Fruit fly (Drosophila melanogaster): ENCODE results near the gene CG13385.

The CG13385 gene

DNA sequence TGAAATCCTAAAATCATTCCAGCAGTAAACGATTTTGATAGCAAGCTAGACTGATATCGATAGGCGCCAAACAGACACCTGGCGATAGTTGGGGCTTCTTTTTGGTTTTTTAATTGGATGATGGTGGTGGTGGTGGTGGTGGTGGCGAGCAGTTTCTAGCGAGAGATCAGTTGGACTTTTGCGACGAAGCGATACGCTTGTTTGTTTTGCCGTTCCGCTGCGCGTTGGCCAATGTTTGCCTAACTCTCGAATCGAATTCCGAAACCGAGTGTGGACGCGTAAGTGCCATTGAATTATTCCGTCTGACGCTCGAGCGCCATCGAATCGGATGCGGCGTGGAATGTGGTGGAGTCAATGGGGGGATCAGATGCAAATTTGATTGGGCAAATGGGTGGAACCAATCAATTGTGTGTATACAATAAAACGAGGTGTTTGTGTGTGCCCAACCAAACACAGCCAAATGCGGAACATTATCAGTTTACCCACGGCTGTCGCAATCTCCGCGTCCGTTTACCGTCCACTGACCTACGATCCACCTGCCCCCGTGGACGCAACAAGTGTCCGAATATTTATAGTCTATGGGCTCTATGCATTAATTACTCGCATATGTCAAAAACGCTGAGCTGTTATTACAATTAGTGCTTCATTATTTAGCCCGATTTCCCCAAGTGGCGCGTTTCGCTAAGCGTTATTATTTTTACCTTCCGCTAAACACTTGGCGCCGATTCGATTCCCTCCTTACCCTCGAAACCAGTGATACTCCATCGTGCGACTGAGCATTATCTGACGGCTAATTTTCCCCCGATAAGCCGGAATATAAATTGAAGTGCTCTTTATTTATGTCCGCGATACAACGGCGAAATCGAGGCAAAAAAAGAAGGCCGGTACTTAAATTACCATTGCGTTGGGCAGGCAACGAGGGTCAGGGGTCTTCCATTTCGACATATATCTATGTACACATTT lies 25.8 kb upstream of the CG13385 start, which contains the start of gene CG17292:
TSS of gene CG17292 (plus strand) at position 91 of the 963 bp plus-strand sequence.
- TF ChIP-seq Hr96 (GFP tag; optimal IDR thresholded peaks at IDR 0.05), result no peak
- TF ChIP-seq cnc (optimal IDR thresholded peaks at IDR 0.05), result no peak
- peak; percentile 70 for TF ChIP-seq CG11617 (GFP tag; optimal IDR thresholded peaks at IDR 0.05)
- TF ChIP-seq CG7045 (GFP tag; optimal IDR thresholded peaks at IDR 0.05), result no peak
- peak; percentile 17 for TF ChIP-seq CG14711 (tag; optimal IDR thresholded peaks at IDR 0.05)
- TF ChIP-seq CG1620 (GFP tag; optimal IDR thresholded peaks at IDR 0.05), result peak; percentile 49
- peak; percentile 62 for TF ChIP-seq CG33017 (tag; optimal IDR thresholded peaks at IDR 0.05)
- peak; percentile 62 for TF ChIP-seq toe (GFP tag; optimal IDR thresholded peaks at IDR 0.05)
- TF ChIP-seq tj (GFP tag; optimal IDR thresholded peaks at IDR 0.05), result peak; percentile 72
- TF ChIP-seq pad (GFP tag; optimal IDR thresholded peaks at IDR 0.05), result peak; percentile 52
- TF ChIP-seq ovo (GFP tag; optimal IDR thresholded peaks at IDR 0.05), result peak; percentile 58
- peak; percentile 81 for TF ChIP-seq Mnt (GFP tag; optimal IDR thresholded peaks at IDR 0.05)
- peak; percentile 37 for TF ChIP-seq Crg-1 (GFP tag; optimal IDR thresholded peaks at IDR 0.05)
- TF ChIP-seq cic (GFP tag; optimal IDR thresholded peaks at IDR 0.05), result peak; percentile 90
- peak; percentile 88 for TF ChIP-seq bab1 (GFP tag; optimal IDR thresholded peaks at IDR 0.05)
- peak; percentile 79 for TF ChIP-seq CG12768 (GFP tag; optimal IDR thresholded peaks at IDR 0.05)
- no peak for TF ChIP-seq kay (GFP tag; ENCODE audit: borderline replicate concordance)
- peak; percentile 42 for TF ChIP-seq Clk (GFP tag; optimal IDR thresholded peaks at IDR 0.05)
- peak; percentile 65 for TF ChIP-seq CG7101 (tag; optimal IDR thresholded peaks at IDR 0.05)
- TF ChIP-seq CG5204 (GFP tag; optimal IDR thresholded peaks at IDR 0.05), result no peak

DNA sequence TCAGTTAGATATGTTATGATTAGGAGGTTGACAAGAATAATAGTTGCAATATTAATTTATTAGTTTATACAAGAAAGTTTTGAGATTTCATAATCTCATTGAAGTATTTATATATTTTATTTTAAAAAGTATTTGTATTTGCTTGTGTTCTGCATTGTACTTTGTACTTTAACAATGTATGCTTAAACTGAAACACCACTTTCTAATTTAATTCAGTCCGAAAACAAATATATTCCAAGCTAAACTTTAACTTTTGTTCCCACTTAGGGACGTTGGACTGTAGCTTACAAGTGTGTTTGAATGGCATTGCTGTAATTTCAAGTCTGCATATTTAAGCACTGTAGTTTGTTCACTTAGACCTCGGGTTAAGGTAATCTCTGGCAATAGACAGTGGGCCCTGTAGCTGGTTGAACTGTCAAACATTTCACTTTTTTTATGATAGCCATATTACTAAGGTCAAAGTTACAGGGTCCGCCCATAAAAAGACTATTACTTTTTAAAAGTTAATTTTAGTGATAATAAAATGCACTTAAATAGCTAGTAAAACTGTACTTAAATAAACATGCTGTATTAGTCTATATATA lies 25.0 kb upstream of the CG13385 start:
- TF ChIP-seq CG5204 (GFP tag; optimal IDR thresholded peaks at IDR 0.05), result no peak
- no peak for TF ChIP-seq CG11617 (GFP tag; optimal IDR thresholded peaks at IDR 0.05)
- TF ChIP-seq cic (GFP tag; optimal IDR thresholded peaks at IDR 0.05), result no peak
- TF ChIP-seq CG33017 (tag; optimal IDR thresholded peaks at IDR 0.05), result no peak
- peak; percentile 9 for TF ChIP-seq bab1 (GFP tag; optimal IDR thresholded peaks at IDR 0.05)
- TF ChIP-seq CG14711 (tag; optimal IDR thresholded peaks at IDR 0.05), result peak; percentile 29
- TF ChIP-seq CG12768 (GFP tag; optimal IDR thresholded peaks at IDR 0.05), result peak; percentile 64
- TF ChIP-seq tj (GFP tag; optimal IDR thresholded peaks at IDR 0.05), result no peak
- no peak for TF ChIP-seq ovo (GFP tag; optimal IDR thresholded peaks at IDR 0.05)
- TF ChIP-seq CG7045 (GFP tag; optimal IDR thresholded peaks at IDR 0.05), result no peak
- TF ChIP-seq kay (GFP tag; ENCODE audit: borderline replicate concordance), result no peak
- peak; percentile 17 for TF ChIP-seq CG7101 (tag; optimal IDR thresholded peaks at IDR 0.05)
- TF ChIP-seq Clk (GFP tag; optimal IDR thresholded peaks at IDR 0.05), result no peak
- no peak for TF ChIP-seq cnc (optimal IDR thresholded peaks at IDR 0.05)
- TF ChIP-seq Hr96 (GFP tag; optimal IDR thresholded peaks at IDR 0.05), result no peak
- no peak for TF ChIP-seq pad (GFP tag; optimal IDR thresholded peaks at IDR 0.05)
- peak; percentile 22 for TF ChIP-seq toe (GFP tag; optimal IDR thresholded peaks at IDR 0.05)
- TF ChIP-seq Mnt (GFP tag; optimal IDR thresholded peaks at IDR 0.05), result no peak
- no peak for TF ChIP-seq CG1620 (GFP tag; optimal IDR thresholded peaks at IDR 0.05)
- no peak for TF ChIP-seq Crg-1 (GFP tag; optimal IDR thresholded peaks at IDR 0.05)

DNA sequence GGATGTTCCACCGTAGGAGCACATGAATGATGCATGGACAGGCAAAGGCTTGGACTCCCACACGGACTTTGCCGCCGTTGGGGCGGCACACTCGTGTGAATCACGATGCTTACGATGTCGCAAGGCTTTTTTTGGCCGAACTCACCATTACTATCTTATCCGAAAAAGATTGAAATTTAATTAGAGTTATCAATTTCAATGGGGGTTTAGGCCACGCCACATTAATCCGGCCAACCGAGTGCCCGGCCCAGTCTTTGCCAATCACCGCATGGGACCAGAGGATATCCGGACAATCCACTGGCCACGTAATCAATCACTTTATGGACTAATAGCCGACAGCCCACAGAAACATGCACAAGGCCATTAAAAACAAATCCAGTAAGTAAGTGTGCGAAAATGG lies 24.2 kb upstream of the CG13385 start:
- no peak for TF ChIP-seq pad (GFP tag; optimal IDR thresholded peaks at IDR 0.05)
- TF ChIP-seq CG12768 (GFP tag; optimal IDR thresholded peaks at IDR 0.05), result no peak
- no peak for TF ChIP-seq toe (GFP tag; optimal IDR thresholded peaks at IDR 0.05)
- no peak for TF ChIP-seq CG7101 (tag; optimal IDR thresholded peaks at IDR 0.05)
- TF ChIP-seq CG11617 (GFP tag; optimal IDR thresholded peaks at IDR 0.05), result no peak

DNA sequence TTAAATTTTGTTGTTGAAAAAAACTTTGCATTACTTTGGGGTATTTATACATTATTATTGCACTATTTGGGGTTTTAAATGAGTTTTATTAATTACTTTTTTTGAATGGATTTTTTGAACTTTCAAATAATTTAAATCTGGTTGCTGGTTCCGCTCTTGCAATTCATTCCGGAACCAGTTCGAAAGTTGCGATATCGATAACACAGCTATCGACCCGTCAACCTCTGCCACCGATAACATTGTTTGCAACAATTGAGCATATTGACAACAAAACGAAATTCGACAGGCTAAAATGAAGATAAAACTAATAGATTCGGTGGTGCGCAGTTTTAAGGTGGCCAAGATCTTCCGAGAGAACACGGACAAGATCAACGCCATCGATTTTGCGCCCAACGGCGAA lies 22.2 kb upstream of the CG13385 start, which contains the start of gene Wdr82:
TSS of gene Wdr82 (plus strand) at position 227 of the 400 bp plus-strand sequence.
- TF ChIP-seq pad (GFP tag; optimal IDR thresholded peaks at IDR 0.05), result no peak
- TF ChIP-seq CG11617 (GFP tag; optimal IDR thresholded peaks at IDR 0.05), result no peak
- peak; percentile 56 for TF ChIP-seq bab1 (GFP tag; optimal IDR thresholded peaks at IDR 0.05)
- TF ChIP-seq CG14711 (tag; optimal IDR thresholded peaks at IDR 0.05), result no peak
- TF ChIP-seq CG7101 (tag; optimal IDR thresholded peaks at IDR 0.05), result no peak
- TF ChIP-seq Crg-1 (GFP tag; optimal IDR thresholded peaks at IDR 0.05), result no peak

DNA sequence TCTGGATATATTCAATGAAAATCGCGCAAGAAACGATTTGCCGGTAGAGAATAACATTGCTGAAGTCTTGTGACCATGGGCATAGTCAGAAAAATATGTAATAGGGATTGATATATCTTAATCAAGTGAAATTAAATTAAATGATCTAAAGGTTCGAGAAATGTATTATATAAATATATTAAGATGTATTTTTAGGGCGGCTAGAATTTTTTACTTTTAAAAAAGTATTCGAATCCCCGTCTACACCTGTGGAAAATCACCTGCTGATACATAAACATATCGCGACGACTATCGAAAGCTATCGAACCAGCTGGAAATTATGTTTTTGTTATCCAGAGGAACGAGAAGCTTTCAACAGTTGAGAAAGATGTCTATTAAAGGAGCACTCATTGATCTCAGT lies 19.7 kb upstream of the CG13385 start, which contains the start of the genes CG13390 and CG17294:
TSS of gene CG13390 (minus strand) at position 81 of the 400 bp plus-strand sequence.
TSS of gene CG17294 (plus strand) at position 319 of the 400 bp plus-strand sequence.
- TF ChIP-seq Crg-1 (GFP tag; optimal IDR thresholded peaks at IDR 0.05) (peak; percentile 98), CG7101 (tag; optimal IDR thresholded peaks at IDR 0.05) (peak; percentile 100), kay (GFP tag; ENCODE audit: borderline replicate concordance) (peak; percentile 97), Mnt (GFP tag; optimal IDR thresholded peaks at IDR 0.05) (peak; percentile 94), CG1620 (GFP tag; optimal IDR thresholded peaks at IDR 0.05) (peak; percentile 98), ovo (GFP tag; optimal IDR thresholded peaks at IDR 0.05) (peak; percentile 88), Hr96 (GFP tag; optimal IDR thresholded peaks at IDR 0.05) (peak; percentile 95), CG33017 (tag; optimal IDR thresholded peaks at IDR 0.05) (peak; percentile 99), Clk (GFP tag; optimal IDR thresholded peaks at IDR 0.05) (peak; percentile 98), toe (GFP tag; optimal IDR thresholded peaks at IDR 0.05) (peak; percentile 98), tj (GFP tag; optimal IDR thresholded peaks at IDR 0.05) (peak; percentile 88), CG12768 (GFP tag; optimal IDR thresholded peaks at IDR 0.05) (peak; percentile 100), cic (GFP tag; optimal IDR thresholded peaks at IDR 0.05) (peak; percentile 93), CG5204 (GFP tag; optimal IDR thresholded peaks at IDR 0.05) (no peak), CG11617 (GFP tag; optimal IDR thresholded peaks at IDR 0.05) (peak; percentile 99), cnc (optimal IDR thresholded peaks at IDR 0.05) (no peak), CG14711 (tag; optimal IDR thresholded peaks at IDR 0.05) (peak; percentile 99), pad (GFP tag; optimal IDR thresholded peaks at IDR 0.05) (peak; percentile 95), bab1 (GFP tag; optimal IDR thresholded peaks at IDR 0.05) (peak; percentile 100), CG7045 (GFP tag; optimal IDR thresholded peaks at IDR 0.05) (peak; percentile 99)
